Worm (Caenorhabditis elegans): Measurements from ENCODE around the gene ssna-1.
A peak's percentile ranks its signal among the peaks of the same experiment; 100 is the strongest.

ssna-1 gene

ce11 chrIV:425052-425451, 37.2 kb downstream of the ssna-1 start, which contains the start of gene daf-18:
Gene daf-18, minus strand, starts transcription at chrIV:425177.
- TF ChIP-seq fkh-8 (tag; optimal IDR thresholded peaks at IDR 0.05) (peak; percentile 64), snu-23 (GFP tag; optimal IDR thresholded peaks at IDR 0.05) (no peak), irx-1 (tag; optimal IDR thresholded peaks at IDR 0.05) (no peak), unc-98 (GFP tag; IDR thresholded peaks at IDR 0.05) (no peak), dsc-1 (tag; optimal IDR thresholded peaks at IDR 0.05) (peak; percentile 55), nhr-11 (tag; optimal IDR thresholded peaks at IDR 0.05) (no peak), Y116A8C.19 (tag; optimal IDR thresholded peaks at IDR 0.05; ENCODE audit: borderline replicate concordance) (no peak), nhr-71 (tag; optimal IDR thresholded peaks at IDR 0.05) (no peak)

- TF ChIP-seq jun-1 (tag; optimal IDR thresholded peaks at IDR 0.05) (no peak), vab-15 (tag; optimal IDR thresholded peaks at IDR 0.05) (no peak), hlh-17 (GFP tag; optimal IDR thresholded peaks at IDR 0.05; ENCODE audit: borderline replicate concordance) (no peak), unc-62 (GFP tag; optimal IDR thresholded peaks at IDR 0.05) (no peak), nhr-19 (GFP tag; conservative IDR thresholded peaks at IDR 0.05) (no peak), ceh-90 (tag; optimal IDR thresholded peaks at IDR 0.05) (no peak), aha-1 (tag; optimal IDR thresholded peaks at IDR 0.05) (no peak), egl-13 (tag; optimal IDR thresholded peaks at IDR 0.05) (no peak), dpl-1 (GFP tag; optimal IDR thresholded peaks at IDR 0.05) (peak; percentile 49 to 76 (median 64)), ztf-4 (tag; optimal IDR thresholded peaks at IDR 0.05) (no peak), pag-3 (tag; optimal IDR thresholded peaks at IDR 0.05; ENCODE audit: borderline replicate concordance, insufficient read depth) (no peak), fos-1 (tag; optimal IDR thresholded peaks at IDR 0.05) (no peak), elt-3 (tag; optimal IDR thresholded peaks at IDR 0.05) (peak in 1 of 6 experiments; percentile 59), ztf-11 (tag; optimal IDR thresholded peaks at IDR 0.05) (no peak), snu-23 (GFP tag; optimal IDR thresholded peaks at IDR 0.05) (peak; percentile 40), elt-2 (tag; optimal IDR thresholded peaks at IDR 0.05) (no peak), ceh-82 (tag; optimal IDR thresholded peaks at IDR 0.05) (peak in 2 of 3 experiments; percentile 12 to 54), nhr-77 (tag; optimal IDR thresholded peaks at IDR 0.05) (no peak), nhr-11 (tag; optimal IDR thresholded peaks at IDR 0.05) (no peak), nhr-12 (tag; optimal IDR thresholded peaks at IDR 0.05) (no peak), nhr-20 (tag; optimal IDR thresholded peaks at IDR 0.05) (no peak), unc-130 (tag; optimal IDR thresholded peaks at IDR 0.05) (no peak), sox-4 (tag; optimal IDR thresholded peaks at IDR 0.05) (no peak), xbp-1 (tag; optimal IDR thresholded peaks at IDR 0.05) (peak; percentile 25), lir-3 (tag; optimal IDR thresholded peaks at IDR 0.05; ENCODE audit: poor library complexity) (no peak), tbx-2 (tag; optimal IDR thresholded peaks at IDR 0.05) (peak; percentile 11), mdl-1 (tag; optimal IDR thresholded peaks at IDR 0.05) (no peak), isw-1 (GFP tag; IDR thresholded peaks at IDR 0.05) (0 out of 2 replicates have a peak, but pooled peaks have one; percentile 5), lin-35 (GFP tag; optimal IDR thresholded peaks at IDR 0.05) (peak; percentile 71 to 77), skn-1 (tag; optimal IDR thresholded peaks at IDR 0.05) (peak; percentile 35), fkh-10 (GFP tag; optimal IDR thresholded peaks at IDR 0.05) (no peak), egl-27 (tag; optimal IDR thresholded peaks at IDR 0.05) (no peak), nhr-28 (tag; optimal IDR thresholded peaks at IDR 0.05) (no peak), ama-1 (optimal IDR thresholded peaks at IDR 0.05) (no peak), nhr-71 (tag; optimal IDR thresholded peaks at IDR 0.05) (peak; percentile 28), alr-1 (tag; optimal IDR thresholded peaks at IDR 0.05; ENCODE audit: borderline replicate concordance) (no peak), efl-3 (GFP tag; optimal IDR thresholded peaks at IDR 0.05) (no peak), lin-39 (tag; optimal IDR thresholded peaks at IDR 0.05) (no peak), zag-1 (tag; optimal IDR thresholded peaks at IDR 0.05) (no peak), ceh-8 (GFP tag; optimal IDR thresholded peaks at IDR 0.05) (no peak), mep-1 (tag; optimal IDR thresholded peaks at IDR 0.05) (no peak), snpc-4 (tag; optimal IDR thresholded peaks at IDR 0.05) (peak; percentile 1), nhr-84 (tag; optimal IDR thresholded peaks at IDR 0.05) (no peak), lin-15B (tag; optimal IDR thresholded peaks at IDR 0.05) (peak; percentile 5), F16B12.6 (tag; optimal IDR thresholded peaks at IDR 0.05) (no peak), mab-9 (GFP tag; IDR thresholded peaks at IDR 0.05) (no peak)
Measured at ce11 chrIV:425546-425945, 37.7 kb downstream of the ssna-1 start.
